Worm (Caenorhabditis elegans): ENCODE data around the gene C01G12.16.
A peak's percentile ranks its signal among the peaks of the same experiment; 100 is the strongest.

C01G12.16 gene

DNA sequence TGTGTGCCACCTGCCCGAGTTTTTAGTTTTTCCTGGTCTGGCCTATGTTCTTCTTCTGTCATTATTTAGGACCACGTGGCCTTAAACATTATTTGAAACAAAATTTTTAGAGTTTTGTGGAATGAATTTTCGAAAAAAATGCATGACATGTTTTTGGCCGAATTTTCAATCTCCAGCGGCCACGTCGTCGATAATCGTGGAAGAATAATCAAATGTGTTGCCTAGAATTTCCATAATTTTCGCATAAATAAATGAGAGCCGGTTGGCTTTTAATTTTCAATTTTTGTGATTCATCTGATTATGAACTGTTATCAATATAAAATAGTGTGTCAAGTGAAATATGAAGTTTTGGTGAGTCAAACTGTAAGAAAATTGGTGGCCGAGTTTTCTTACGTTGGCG is at the start of gene C01G12.16:
Gene C01G12.16, plus strand, starts transcription at position 301 of the 400 bp plus-strand sequence.
- TF ChIP-seq F13H6.1 (tag; optimal IDR thresholded peaks at IDR 0.05) (no peak), nhr-11 (tag; optimal IDR thresholded peaks at IDR 0.05) (no peak)

DNA sequence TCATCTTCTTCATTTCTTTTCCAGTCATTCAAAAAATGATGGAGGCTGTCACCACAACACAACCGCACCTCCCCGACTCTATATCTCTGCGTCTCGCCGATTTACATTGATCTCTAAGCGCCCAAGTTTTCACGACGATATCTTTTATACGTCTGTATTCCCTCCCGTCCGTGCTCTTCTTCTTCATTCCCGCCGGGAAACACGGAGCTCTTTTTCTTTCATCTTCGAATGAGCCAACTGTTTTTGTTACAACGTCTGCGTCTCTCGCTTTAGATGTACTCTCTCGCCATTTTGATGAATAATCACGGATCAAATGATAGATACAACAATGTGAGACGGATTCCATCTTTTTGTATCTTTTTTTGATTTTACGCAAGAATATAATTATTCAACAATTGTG is 47.4 kb upstream of the C01G12.16 start:
- no peak for TF ChIP-seq ama-1 (optimal IDR thresholded peaks at IDR 0.05)
- no peak for TF ChIP-seq lin-13 (GFP tag; optimal IDR thresholded peaks at IDR 0.05)
- peak; percentile 19 for TF ChIP-seq C34F6.9 (tag; optimal IDR thresholded peaks at IDR 0.05)
- no peak for TF ChIP-seq lin-39 (tag; optimal IDR thresholded peaks at IDR 0.05)
- no peak for TF ChIP-seq nhr-21 (tag; optimal IDR thresholded peaks at IDR 0.05)
- TF ChIP-seq ztf-11 (tag; optimal IDR thresholded peaks at IDR 0.05) = no peak
- no peak for TF ChIP-seq egl-27 (tag; optimal IDR thresholded peaks at IDR 0.05)
- no peak for TF ChIP-seq unc-39 (tag; optimal IDR thresholded peaks at IDR 0.05)
- TF ChIP-seq alr-1 (tag; optimal IDR thresholded peaks at IDR 0.05) = no peak
- peak; percentile 64 for TF ChIP-seq F13H6.1 (tag; optimal IDR thresholded peaks at IDR 0.05)
- peak; percentile 47 for TF ChIP-seq sma-9 (GFP tag; optimal IDR thresholded peaks at IDR 0.05)
- no peak for TF ChIP-seq sma-9 (tag; optimal IDR thresholded peaks at IDR 0.05)
- no peak for TF ChIP-seq nhr-77 (tag; optimal IDR thresholded peaks at IDR 0.05)
- no peak for TF ChIP-seq nhr-12 (tag; optimal IDR thresholded peaks at IDR 0.05)
- no peak for TF ChIP-seq dmd-4 (tag; optimal IDR thresholded peaks at IDR 0.05)
- TF ChIP-seq ceh-82 (tag; optimal IDR thresholded peaks at IDR 0.05) = no peak
- no peak for TF ChIP-seq unc-62 (GFP tag; optimal IDR thresholded peaks at IDR 0.05)
- TF ChIP-seq mbf-1 (tag; optimal IDR thresholded peaks at IDR 0.05) = no peak
- no peak for TF ChIP-seq elt-3 (tag; optimal IDR thresholded peaks at IDR 0.05)
- TF ChIP-seq lsy-2 (tag; optimal IDR thresholded peaks at IDR 0.05) = peak in 1 of 2 experiments; percentile 52
- no peak for TF ChIP-seq gmeb-1 (tag; optimal IDR thresholded peaks at IDR 0.05)
- TF ChIP-seq mab-5 (tag; optimal IDR thresholded peaks at IDR 0.05) = no peak

DNA sequence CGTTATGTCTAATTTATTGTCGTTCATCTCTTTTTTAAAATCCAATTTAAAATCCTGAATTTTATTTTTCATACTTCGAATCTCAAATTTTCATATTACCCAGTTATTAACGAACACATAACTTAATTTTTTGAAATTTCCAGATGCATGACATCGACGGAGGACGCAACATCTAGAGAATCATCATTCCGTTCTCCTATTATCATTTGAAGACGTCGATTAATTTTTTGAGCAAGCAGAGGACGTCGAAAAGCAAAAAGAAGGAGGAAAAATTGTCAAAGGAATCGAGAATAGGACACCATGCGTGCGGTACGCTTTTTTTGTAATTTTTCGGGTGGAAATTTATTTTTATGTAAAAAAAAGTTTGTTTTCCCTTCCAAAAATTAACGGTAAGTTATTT is 46.0 kb upstream of the C01G12.16 start, which contains the start of gene unc-103:
Gene unc-103, plus strand, starts transcription at position 301 of the 400 bp plus-strand sequence.
- no peak for TF ChIP-seq blmp-1 (tag; optimal IDR thresholded peaks at IDR 0.05; ENCODE audit: insufficient read depth)
- no peak for TF ChIP-seq sem-4 (tag; optimal IDR thresholded peaks at IDR 0.05)
- no peak for TF ChIP-seq zag-1 (tag; optimal IDR thresholded peaks at IDR 0.05)
- TF ChIP-seq aly-2 (tag; optimal IDR thresholded peaks at IDR 0.05) = no peak
- TF ChIP-seq egl-27 (tag; optimal IDR thresholded peaks at IDR 0.05) = no peak
- TF ChIP-seq ztf-4 (tag; optimal IDR thresholded peaks at IDR 0.05) = no peak
- TF ChIP-seq F13H6.1 (tag; optimal IDR thresholded peaks at IDR 0.05) = no peak
- no peak for TF ChIP-seq snpc-4 (tag; optimal IDR thresholded peaks at IDR 0.05)
- no peak for TF ChIP-seq unc-62 (GFP tag; optimal IDR thresholded peaks at IDR 0.05)
- TF ChIP-seq nhr-25 (tag; optimal IDR thresholded peaks at IDR 0.05) = no peak
- TF ChIP-seq ama-1 (optimal IDR thresholded peaks at IDR 0.05) = no peak
- no peak for TF ChIP-seq ZK546.5 (tag; optimal IDR thresholded peaks at IDR 0.05)
- no peak for TF ChIP-seq alr-1 (tag; optimal IDR thresholded peaks at IDR 0.05)
- TF ChIP-seq ceh-16 (tag; optimal IDR thresholded peaks at IDR 0.05) = no peak
- no peak for TF ChIP-seq fos-1 (tag; optimal IDR thresholded peaks at IDR 0.05)

DNA sequence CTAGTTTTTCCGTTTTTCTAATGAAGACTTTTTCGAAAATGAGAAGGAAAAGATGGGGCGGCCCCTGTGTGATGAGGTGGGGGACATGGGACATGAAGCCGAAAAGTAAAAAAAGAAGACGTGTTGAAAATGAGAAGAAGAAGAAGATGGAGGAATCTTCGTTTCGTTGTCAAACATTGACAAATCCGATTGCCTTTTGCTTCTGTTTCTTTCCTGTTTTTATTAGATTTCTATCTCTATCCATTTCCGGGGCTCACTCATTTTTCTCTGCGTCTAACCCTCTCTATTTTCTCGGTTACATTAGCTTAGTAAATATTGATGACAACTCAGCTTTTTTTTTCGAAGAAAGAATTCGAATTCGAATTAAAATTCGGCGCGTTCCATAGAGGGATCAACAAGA is 41.3 kb upstream of the C01G12.16 start:
- TF ChIP-seq sem-4 (tag; optimal IDR thresholded peaks at IDR 0.05) = no peak
- no peak for TF ChIP-seq ZK546.5 (tag; optimal IDR thresholded peaks at IDR 0.05)
- no peak for TF ChIP-seq zag-1 (tag; optimal IDR thresholded peaks at IDR 0.05)
- TF ChIP-seq gmeb-1 (tag; optimal IDR thresholded peaks at IDR 0.05) = no peak
- TF ChIP-seq C34F6.9 (tag; optimal IDR thresholded peaks at IDR 0.05) = no peak
- no peak for TF ChIP-seq nhr-23 (tag; optimal IDR thresholded peaks at IDR 0.05)
- no peak for TF ChIP-seq ceh-16 (tag; optimal IDR thresholded peaks at IDR 0.05)
- no peak for TF ChIP-seq snpc-4 (tag; optimal IDR thresholded peaks at IDR 0.05)
- TF ChIP-seq nhr-77 (tag; optimal IDR thresholded peaks at IDR 0.05) = no peak
- no peak for TF ChIP-seq F13H6.1 (tag; optimal IDR thresholded peaks at IDR 0.05)
- no peak for TF ChIP-seq skn-1 (tag; optimal IDR thresholded peaks at IDR 0.05)
- TF ChIP-seq elt-1 (tag; optimal IDR thresholded peaks at IDR 0.05) = no peak

DNA sequence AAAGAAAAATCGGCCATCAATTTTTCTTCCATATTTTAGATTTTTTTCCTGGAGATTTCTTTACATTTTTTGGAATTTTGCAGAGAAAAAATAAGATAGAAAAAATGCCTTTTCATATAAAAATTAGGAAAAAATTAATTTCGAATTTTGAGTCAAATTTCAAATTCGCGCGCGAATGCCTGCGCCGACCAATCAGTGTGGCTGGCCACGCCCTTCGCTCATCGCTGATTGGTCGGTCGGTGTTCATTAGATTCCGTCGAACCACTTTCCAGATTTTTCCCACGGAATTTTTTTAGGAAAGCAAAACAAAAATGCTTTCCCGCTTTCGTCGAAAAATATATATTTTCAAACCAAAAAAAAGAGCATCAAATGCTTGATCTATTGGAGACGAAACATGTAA is 40.7 kb upstream of the C01G12.16 start:
- no peak for TF ChIP-seq elt-1 (tag; optimal IDR thresholded peaks at IDR 0.05)
- TF ChIP-seq unc-39 (tag; optimal IDR thresholded peaks at IDR 0.05) = no peak
- no peak for TF ChIP-seq unc-62 (GFP tag; optimal IDR thresholded peaks at IDR 0.05)
- TF ChIP-seq unc-55 (GFP tag; optimal IDR thresholded peaks at IDR 0.05) = no peak
- no peak for TF ChIP-seq sma-3 (GFP tag; optimal IDR thresholded peaks at IDR 0.05)
- TF ChIP-seq blmp-1 (tag; optimal IDR thresholded peaks at IDR 0.05; ENCODE audit: insufficient read depth) = no peak
